Fruit fly (Drosophila melanogaster) whole organism, embryonic: ENCODE measurements around the gene CG8372.
A peak's percentile ranks its signal among the peaks of the same experiment; 100 is the strongest.

Source experiments
- B-H1 ChIP-seq: fragments of 200-800 bp; sonication (Bioruptor generic); IDR thresholded peaks from 3 replicates; pipeline ENCODE4 v1.3.6; 2022; ENCODE audit warnings: missing biosample characterization, missing genetic modification characterization
- BtbVII ChIP-seq: fragments of 200-800 bp; sonication (Bioruptor generic); optimal IDR thresholded peaks from 3 replicates; lab custom pipeline; 2017; ENCODE audit warnings: missing biosample characterization, mild to moderate bottlenecking, missing genetic modification characterization
- CG10209 ChIP-seq: fragments of 200-800 bp; sonication (Bioruptor generic); optimal IDR thresholded peaks from 3 replicates; lab custom pipeline; 2017; ENCODE audit warnings: missing biosample characterization, mild to moderate bottlenecking, missing genetic modification characterization, missing genetic modification reagents
- CG10274 ChIP-seq: fragments of 200-800 bp; sonication (Bioruptor generic); optimal IDR thresholded peaks from 3 replicates; lab custom pipeline; 2017; ENCODE audit warnings: missing biosample characterization, mild to moderate bottlenecking, missing genetic modification characterization
- CG10979 ChIP-seq: fragments of 200-800 bp; sonication (Bioruptor generic); optimal IDR thresholded peaks from 2 replicates; lab custom pipeline; 2018; ENCODE audit warnings: missing biosample characterization, mild to moderate bottlenecking, missing genetic modification characterization, moderate library complexity
- CG13287 ChIP-seq: fragments of 200-800 bp; sonication (Bioruptor generic); IDR thresholded peaks from 2 replicates; pipeline ENCODE4 v1.3.6; 2022; ENCODE audit warnings: missing biosample characterization, missing genetic modification characterization; ENCODE audit not compliant: partially characterized antibody
- CG14441 ChIP-seq: fragments of 200-800 bp; sonication (Bioruptor generic); IDR thresholded peaks from 2 replicates; pipeline ENCODE4 v1.3.6; 2022; ENCODE audit warnings: missing biosample characterization, missing genetic modification characterization
- CG14860 ChIP-seq: fragments of 200-800 bp; sonication (Bioruptor generic); IDR thresholded peaks from 3 replicates; pipeline ENCODE4 v1.3.6; 2022; ENCODE audit warnings: missing biosample characterization, missing genetic modification characterization; ENCODE audit not compliant: partially characterized antibody
- CG16815 ChIP-seq: fragments of 200-800 bp; sonication (Bioruptor generic); optimal IDR thresholded peaks from 3 replicates; lab custom pipeline; 2017; ENCODE audit warnings: missing biosample characterization, mild to moderate bottlenecking, missing genetic modification characterization
- CG17829 ChIP-seq: fragments of 200-800 bp; optimal IDR thresholded peaks from 2 replicates; lab custom pipeline; 2019; ENCODE audit warnings: missing biosample characterization, mild to moderate bottlenecking, missing genetic modification characterization, moderate library complexity
- CG3726 ChIP-seq: fragments of 200-800 bp; sonication (Bioruptor generic); IDR thresholded peaks from 3 replicates; pipeline ENCODE4, ENCODE4 v1.3.6; 2022; ENCODE audit warnings: missing biosample characterization, missing genetic modification characterization
- CG4328 ChIP-seq: fragments of 200-800 bp; sonication (Bioruptor generic); optimal IDR thresholded peaks from 3 replicates; lab custom pipeline; 2017; ENCODE audit warnings: missing biosample characterization, missing genetic modification reagents, missing genetic modification characterization
- CG4854 ChIP-seq: fragments of 200-800 bp; sonication (Bioruptor generic); optimal IDR thresholded peaks from 2 replicates; lab custom pipeline; 2016; ENCODE audit warnings: missing biosample characterization, missing genetic modification characterization, inconsistent platforms
- CG5245 ChIP-seq: fragments of 200-800 bp; sonication (Bioruptor generic); optimal IDR thresholded peaks from 3 replicates; lab custom pipeline; 2016; ENCODE audit warnings: missing biosample characterization, missing genetic modification characterization
- CG7839 ChIP-seq: fragments of 200-800 bp; sonication (Bioruptor generic); optimal IDR thresholded peaks from 3 replicates; lab custom pipeline; 2018; ENCODE audit warnings: missing biosample characterization, mild to moderate bottlenecking, missing genetic modification characterization, moderate library complexity
- CG8944 ChIP-seq: fragments of 200-800 bp; sonication (Bioruptor generic); optimal IDR thresholded peaks from 3 replicates; lab custom pipeline; 2016; ENCODE audit warnings: missing biosample characterization, missing genetic modification characterization
- CHES-1-like ChIP-seq: fragments of 200-800 bp; sonication (Bioruptor generic); optimal IDR thresholded peaks from 2 replicates; lab custom pipeline; 2016; ENCODE audit warnings: missing biosample characterization, missing genetic modification characterization
- D19A ChIP-seq: fragments of 200-800 bp; optimal IDR thresholded peaks from 3 replicates; lab custom pipeline; 2019; ENCODE audit warnings: missing biosample characterization, mild to moderate bottlenecking, missing genetic modification characterization, moderate library complexity
- D19B ChIP-seq: fragments of 200-800 bp; sonication (Bioruptor generic); optimal IDR thresholded peaks from 2 replicates; lab custom pipeline; 2017; ENCODE audit warnings: missing biosample characterization, mild to moderate bottlenecking, missing genetic modification characterization
- Dp ChIP-seq: fragments of 200-800 bp; sonication (Bioruptor generic); optimal IDR thresholded peaks from 2 replicates; lab custom pipeline; 2018; ENCODE audit warnings: missing biosample characterization, mild to moderate bottlenecking, missing genetic modification characterization, moderate library complexity
- Fer2 ChIP-seq: fragments of 200-800 bp; sonication (Bioruptor generic); optimal IDR thresholded peaks from 2 replicates; lab custom pipeline; 2018; ENCODE audit warnings: missing biosample characterization, mild to moderate bottlenecking, missing genetic modification characterization, moderate library complexity
- Gsc ChIP-seq: fragments of 200-800 bp; sonication (Bioruptor generic); IDR thresholded peaks from 2 replicates; pipeline ENCODE4 v1.3.6; 2022; ENCODE audit warnings: missing biosample characterization, missing genetic modification characterization
- HmgD ChIP-seq: fragments of 200-800 bp; sonication (Bioruptor generic); optimal IDR thresholded peaks from 3 replicates; lab custom pipeline; 2016; ENCODE audit warnings: missing biosample characterization, missing genetic modification characterization
- Meics ChIP-seq: fragments of 200-800 bp; sonication (Bioruptor generic); optimal IDR thresholded peaks from 2 replicates; lab custom pipeline; 2017; ENCODE audit warnings: missing biosample characterization, mild to moderate bottlenecking, missing genetic modification characterization
- NC2β ChIP-seq: fragments of 200-800 bp; sonication (Bioruptor generic); optimal IDR thresholded peaks from 2 replicates; lab custom pipeline; 2016; ENCODE audit warnings: missing biosample characterization, missing genetic modification characterization
- Neu2 ChIP-seq: fragments of 200-800 bp; sonication (Bioruptor generic); optimal IDR thresholded peaks from 3 replicates; lab custom pipeline; 2016; ENCODE audit warnings: missing biosample characterization, missing genetic modification characterization, borderline replicate concordance
- Rfx ChIP-seq: fragments of 200-800 bp; sonication (Bioruptor generic); IDR thresholded peaks from 2 replicates; pipeline ENCODE4 v1.3.6; 2022; ENCODE audit warnings: missing biosample characterization, missing genetic modification characterization
- Trl ChIP-seq, 3 experiments: fragments of >200 bp in 2 of 3; fragments of 200-800 bp in 1 of 3; sonication (Bioruptor generic) in 1 of 3; optimal IDR thresholded peaks; 2 replicates in 1 of 3; 3 replicates in 2 of 3; lab custom pipeline; 2016 to 2017; ENCODE audit warnings: missing biosample characterization in 1 of 3, missing genetic modification characterization in 1 of 3
- crol ChIP-seq: fragments of 200-800 bp; sonication (Bioruptor generic); IDR thresholded peaks from 2 replicates; pipeline ENCODE4 v1.3.6; 2022; ENCODE audit warnings: missing biosample characterization, missing genetic modification characterization
- disco-r ChIP-seq: fragments of 200-800 bp; sonication (Bioruptor generic); optimal IDR thresholded peaks from 2 replicates; lab custom pipeline; 2016; ENCODE audit warnings: missing biosample characterization, missing genetic modification characterization
- eve ChIP-seq, 2 experiments: fragments of >200 bp; optimal IDR thresholded peaks; 2 replicates each; lab custom pipeline; 2017; ENCODE audit warnings: missing biosample characterization in 2 of 2, missing genetic modification characterization in 2 of 2
- ewg ChIP-seq: fragments of 200-800 bp; sonication (Bioruptor generic); optimal IDR thresholded peaks from 3 replicates; lab custom pipeline; 2017; ENCODE audit warnings: mild to moderate bottlenecking, missing biosample characterization, missing genetic modification reagents, missing genetic modification characterization
- ftz-f1 ChIP-seq: fragments of 200-800 bp; sonication (Bioruptor generic); optimal IDR thresholded peaks from 2 replicates; lab custom pipeline; 2016; ENCODE audit warnings: missing biosample characterization, missing genetic modification characterization
- gem ChIP-seq: fragments of 200-800 bp; sonication (Bioruptor generic); optimal IDR thresholded peaks from 2 replicates; lab custom pipeline; 2019; ENCODE audit warnings: missing biosample characterization, mild to moderate bottlenecking, missing genetic modification characterization, moderate library complexity
- hkb ChIP-seq, 2 experiments: fragments of 200-800 bp in 1 of 2; fragments of >200 bp in 1 of 2; sonication (Bioruptor generic) in 1 of 2; IDR thresholded peaks in 1 of 2; optimal IDR thresholded peaks in 1 of 2; 2 replicates each; pipeline versions ENCODE4 v1.3.6 to Lab custom; 2017 to 2022; ENCODE audit warnings: missing biosample characterization in 1 of 2, missing genetic modification characterization in 1 of 2
- mld ChIP-seq: fragments of 200-800 bp; sonication (Bioruptor generic); IDR thresholded peaks from 3 replicates; pipeline ENCODE4 v1.3.6; 2022; ENCODE audit warnings: missing biosample characterization, missing genetic modification characterization; ENCODE audit not compliant: partially characterized antibody
- p53 ChIP-seq: fragments of 200-800 bp; sonication (Bioruptor generic); optimal IDR thresholded peaks from 2 replicates; lab custom pipeline; 2016; ENCODE audit warnings: missing biosample characterization, missing genetic modification characterization
- pfk ChIP-seq: fragments of 200-800 bp; sonication (Bioruptor generic); optimal IDR thresholded peaks from 2 replicates; lab custom pipeline; 2018; ENCODE audit warnings: missing biosample characterization, mild to moderate bottlenecking, missing genetic modification characterization, moderate library complexity
- pzg ChIP-seq: fragments of 200-800 bp; sonication (Bioruptor generic); optimal IDR thresholded peaks from 3 replicates; lab custom pipeline; 2018; ENCODE audit warnings: missing biosample characterization, mild to moderate bottlenecking, missing genetic modification characterization, moderate library complexity
- repo ChIP-seq: fragments of 200-800 bp; sonication (Bioruptor generic); optimal IDR thresholded peaks from 2 replicates; lab custom pipeline; 2016; ENCODE audit warnings: missing biosample characterization, missing genetic modification characterization
- sc ChIP-seq, 3 experiments: fragments of >200 bp in 2 of 3; fragments of 200-800 bp in 1 of 3; sonication (Bioruptor generic) in 1 of 3; optimal IDR thresholded peaks; 2 replicates in 2 of 3; 3 replicates in 1 of 3; lab custom pipeline; 2017; ENCODE audit warnings: mild to moderate bottlenecking in 1 of 3, missing biosample characterization in 1 of 3, missing genetic modification characterization in 1 of 3, missing genetic modification reagents in 1 of 3
- sens ChIP-seq: fragments of 200-800 bp; sonication (Bioruptor generic); peaks from one replicate; lab custom pipeline; 2016; ENCODE audit warnings: missing biosample characterization, missing genetic modification characterization
- sim ChIP-seq: fragments of 200-800 bp; sonication (Bioruptor generic); IDR thresholded peaks from 2 replicates; pipeline ENCODE4 v1.3.6; 2022; ENCODE audit warnings: missing biosample characterization, missing genetic modification characterization
- sna ChIP-seq: fragments of 200-800 bp; sonication (Bioruptor generic); IDR thresholded peaks from 2 replicates; pipeline ENCODE4 v1.3.6; 2022; ENCODE audit warnings: missing biosample characterization, missing genetic modification characterization; ENCODE audit not compliant: partially characterized antibody
- so ChIP-seq: fragments of 200-800 bp; sonication (Bioruptor generic); IDR thresholded peaks from 3 replicates; pipeline ENCODE4 v1.3.6; 2022; ENCODE audit warnings: missing biosample characterization, missing genetic modification characterization
- ttk ChIP-seq: fragments of 200-800 bp; sonication (Bioruptor generic); IDR thresholded peaks from 2 replicates; pipeline ENCODE4 v2.1.2; 2022; ENCODE audit warnings: missing biosample characterization, missing genetic modification characterization
- yki ChIP-seq: fragments of >200 bp; optimal IDR thresholded peaks from 3 replicates; lab custom pipeline; 2018
- z ChIP-seq: fragments of 200-800 bp; sonication (Bioruptor generic); IDR thresholded peaks from 3 replicates; pipeline ENCODE4 v1.3.6; 2022; ENCODE audit warnings: missing biosample characterization, missing genetic modification characterization
- zen ChIP-seq: fragments of 200-800 bp; sonication (Bioruptor generic); optimal IDR thresholded peaks from 3 replicates; lab custom pipeline; 2018; ENCODE audit warnings: missing biosample characterization, mild to moderate bottlenecking, missing genetic modification characterization, moderate library complexity
- zfh1 ChIP-seq: fragments of 200-800 bp; sonication (Bioruptor generic); IDR thresholded peaks from 3 replicates; pipeline ENCODE4 v1.3.6; 2022; ENCODE audit warnings: missing biosample characterization, missing genetic modification characterization

The CG8372 gene

dm6 chr2L:8239712-8240245, 27.1 kb upstream of the CG8372 start, which contains the start of gene Pvr (continued):
- TF ChIP-seq Fer2 (tag; lab: Kevin White, UChicago) (no peak), NC2β (no peak), CG16815 (GFP tag; lab: Kevin White, UChicago) (no peak), CG8944 (GFP tag; lab: Kevin White, UChicago) (no peak), BtbVII (peak; percentile 18), ewg (no peak), yki (lab: Kevin White, UChicago) (no peak), p53 (GFP tag; lab: Kevin White, UChicago) (no peak), CG4854 (GFP tag; lab: Kevin White, UChicago) (no peak), hkb (optimal IDR thresholded peaks at IDR 0.05; lab: Kevin White, UChicago) (peak; percentile 77), hkb (GFP tag; IDR thresholded peaks at IDR 0.05; lab: Robert Waterston, UW) (no peak), Dp (GFP tag; lab: Kevin White, UChicago) (peak; percentile 66), sc (optimal IDR thresholded peaks at IDR 0.05; lab: Kevin White, UChicago) (no peak), sc (GFP tag; optimal IDR thresholded peaks at IDR 0.05; lab: Kevin White, UChicago) (no peak), z (no peak), HmgD (GFP tag; lab: Kevin White, UChicago) (no peak), CG17829 (tag; lab: Kevin White, UChicago) (peak; percentile 28), pfk (GFP tag; lab: Kevin White, UChicago) (no peak), CG13287 (GFP tag; lab: Robert Waterston, UW) (peak; percentile 96), mld (peak; percentile 82), Neu2 (GFP tag; lab: Kevin White, UChicago) (no peak), CG10979 (tag; lab: Kevin White, UChicago) (no peak), eve (GFP tag; optimal IDR thresholded peaks at IDR 0.05; lab: Kevin White, UChicago) (no peak), zen (tag; lab: Kevin White, UChicago) (no peak), gem (no peak), pzg (GFP tag; lab: Kevin White, UChicago) (peak; percentile 70), sim (GFP tag; lab: Robert Waterston, UW) (no peak), CG5245 (GFP tag; lab: Kevin White, UChicago) (no peak), zfh1 (GFP tag; lab: Robert Waterston, UW) (no peak), repo (GFP tag; lab: Kevin White, UChicago) (no peak), sens (GFP tag; lab: Kevin White, UChicago) (no peak), CG14441 (no peak), Gsc (GFP tag; lab: Robert Waterston, UW) (no peak), Rfx (GFP tag; lab: Robert Waterston, UW) (peak; percentile 26; the same call in 1 of the 2 replicates), Meics (GFP tag; lab: Kevin White, UChicago) (no peak), D19A (no peak), ftz-f1 (GFP tag; lab: Kevin White, UChicago) (no peak), CG10209 (GFP tag; lab: Kevin White, UChicago) (no peak), crol (GFP tag; lab: Robert Waterston, UW) (no peak), CHES-1-like (GFP tag; lab: Kevin White, UChicago) (no peak), CG14860 (peak; percentile 94), Trl (optimal IDR thresholded peaks at IDR 0.05; lab: Kevin White, UChicago) (no peak), Trl (GFP tag; optimal IDR thresholded peaks at IDR 0.05; lab: Kevin White, UChicago) (no peak), so (GFP tag; lab: Robert Waterston, UW) (peak; percentile 68; the same call in 1 of the 3 replicates), sna (GFP tag; lab: Robert Waterston, UW) (peak; percentile 96), ttk (GFP tag; lab: Robert Waterston, UW) (no peak), CG10274 (no peak), CG4328 (GFP tag; lab: Kevin White, UChicago) (no peak), CG7839 (tag; lab: Kevin White, UChicago) (no peak), B-H1 (no peak), CG3726 (GFP tag; lab: Robert Waterston, UW) (no peak), disco-r (GFP tag; lab: Kevin White, UChicago) (no peak), D19B (GFP tag; lab: Kevin White, UChicago) (no peak)
